Worm (Caenorhabditis elegans): ENCODE data around the gene glt-3.

Gene glt-3

ce11 chrIV:10089777-10090176 lies 40.3 kb upstream of the glt-3 start, which contains the start of gene ttr-39:
Gene ttr-39 (minus strand): TSS chrIV:10089877.
- no peak for TF ChIP-seq sox-4 (tag; optimal IDR thresholded peaks at IDR 0.05)
- no peak for TF ChIP-seq ets-4 (tag; optimal IDR thresholded peaks at IDR 0.05)
- TF ChIP-seq eyg-1 (tag; optimal IDR thresholded peaks at IDR 0.05): no peak
- no peak for TF ChIP-seq zip-5 (tag; optimal IDR thresholded peaks at IDR 0.05)
- no peak for TF ChIP-seq pha-4 (tag; optimal IDR thresholded peaks at IDR 0.05)
- TF ChIP-seq pha-2 (tag; optimal IDR thresholded peaks at IDR 0.05): no peak
- TF ChIP-seq pqm-1 (tag; optimal IDR thresholded peaks at IDR 0.05): no peak
- no peak for TF ChIP-seq unc-86 (tag; optimal IDR thresholded peaks at IDR 0.05)

ce11 chrIV:10090358-10090757 lies 39.7 kb upstream of the glt-3 start, which contains the start of gene ttbk-5:
Gene ttbk-5 (plus strand): TSS chrIV:10090658.
- no peak for TF ChIP-seq npax-4 (tag; optimal IDR thresholded peaks at IDR 0.05)
- TF ChIP-seq pha-2 (tag; optimal IDR thresholded peaks at IDR 0.05): no peak
- no peak for TF ChIP-seq elt-4 (tag; optimal IDR thresholded peaks at IDR 0.05)
- no peak for TF ChIP-seq dmd-4 (tag; optimal IDR thresholded peaks at IDR 0.05; ENCODE audit: borderline replicate concordance)
- no peak for TF ChIP-seq pqm-1 (tag; optimal IDR thresholded peaks at IDR 0.05)
- no peak for TF ChIP-seq K09A11.1 (tag; optimal IDR thresholded peaks at IDR 0.05; ENCODE audit: insufficient read depth)
- TF ChIP-seq syd-9 (tag; optimal IDR thresholded peaks at IDR 0.05): no peak
- no peak for TF ChIP-seq ttx-3 (tag; optimal IDR thresholded peaks at IDR 0.05)
- no peak for TF ChIP-seq unc-42 (tag; optimal IDR thresholded peaks at IDR 0.05)
- no peak for TF ChIP-seq hlh-8 (tag; optimal IDR thresholded peaks at IDR 0.05)
- no peak for TF ChIP-seq unc-86 (tag; optimal IDR thresholded peaks at IDR 0.05)
- no peak for TF ChIP-seq ceh-45 (GFP tag; IDR thresholded peaks at IDR 0.05)
- TF ChIP-seq che-1 (tag; optimal IDR thresholded peaks at IDR 0.05): no peak
- no peak for TF ChIP-seq nhr-232 (tag; optimal IDR thresholded peaks at IDR 0.05)

- no peak for TF ChIP-seq ceh-48 (tag; optimal IDR thresholded peaks at IDR 0.05)
- TF ChIP-seq tbx-7 (tag; optimal IDR thresholded peaks at IDR 0.05): no peak
- TF ChIP-seq ama-1 (optimal IDR thresholded peaks at IDR 0.05): no peak
- TF ChIP-seq ceh-22 (tag; optimal IDR thresholded peaks at IDR 0.05): no peak
- no peak for TF ChIP-seq unc-86 (tag; optimal IDR thresholded peaks at IDR 0.05)
- no peak for TF ChIP-seq nhr-11 (tag; optimal IDR thresholded peaks at IDR 0.05)
- no peak for TF ChIP-seq lim-6 (tag; optimal IDR thresholded peaks at IDR 0.05)
- TF ChIP-seq C08G9.2 (tag; optimal IDR thresholded peaks at IDR 0.05): no peak
- no peak for TF ChIP-seq madf-2 (tag; optimal IDR thresholded peaks at IDR 0.05)
- TF ChIP-seq K09A11.1 (tag; optimal IDR thresholded peaks at IDR 0.05; ENCODE audit: insufficient read depth): no peak
- TF ChIP-seq ceh-14 (tag; optimal IDR thresholded peaks at IDR 0.05): no peak
- TF ChIP-seq K02D7.2 (tag; optimal IDR thresholded peaks at IDR 0.05): no peak
- no peak for TF ChIP-seq ahr-1 (tag; optimal IDR thresholded peaks at IDR 0.05)
- no peak for TF ChIP-seq ceh-31 (tag; optimal IDR thresholded peaks at IDR 0.05)
- no peak for TF ChIP-seq dmd-4 (tag; optimal IDR thresholded peaks at IDR 0.05; ENCODE audit: borderline replicate concordance)
- no peak for TF ChIP-seq pha-4 (tag; optimal IDR thresholded peaks at IDR 0.05)
- TF ChIP-seq mec-3 (tag; optimal IDR thresholded peaks at IDR 0.05; ENCODE audit: borderline replicate concordance): no peak
Measured at ce11 chrIV:10095171-10095570, 34.9 kb upstream of the glt-3 start, which contains the start of the genes C04G2.5 and msp-36. Gene C04G2.5 (minus strand): TSS chrIV:10095271. Gene msp-36 (plus strand): TSS chrIV:10095433.

- no peak for TF ChIP-seq hlh-8 (tag; optimal IDR thresholded peaks at IDR 0.05)
- TF ChIP-seq fax-1 (tag; optimal IDR thresholded peaks at IDR 0.05): no peak
- no peak for TF ChIP-seq dmd-4 (tag; optimal IDR thresholded peaks at IDR 0.05; ENCODE audit: borderline replicate concordance)
- TF ChIP-seq ets-4 (tag; optimal IDR thresholded peaks at IDR 0.05): no peak
- TF ChIP-seq pat-9 (tag; optimal IDR thresholded peaks at IDR 0.05): no peak
- TF ChIP-seq sox-2 (GFP tag; IDR thresholded peaks at IDR 0.05): no peak
- no peak for TF ChIP-seq ceh-19 (GFP tag; optimal IDR thresholded peaks at IDR 0.05)
- no peak for TF ChIP-seq elt-4 (tag; optimal IDR thresholded peaks at IDR 0.05)
- TF ChIP-seq hlh-15 (tag; optimal IDR thresholded peaks at IDR 0.05): no peak
- TF ChIP-seq unc-55 (GFP tag; optimal IDR thresholded peaks at IDR 0.05): no peak
- no peak for TF ChIP-seq pag-3 (tag; optimal IDR thresholded peaks at IDR 0.05; ENCODE audit: borderline replicate concordance)
- TF ChIP-seq ceh-22 (tag; optimal IDR thresholded peaks at IDR 0.05): no peak
- no peak for TF ChIP-seq unc-3 (GFP tag; conservative IDR thresholded peaks at IDR 0.05)
- no peak for TF ChIP-seq unc-3 (tag; optimal IDR thresholded peaks at IDR 0.05)
- no peak for TF ChIP-seq odd-2 (tag; optimal IDR thresholded peaks at IDR 0.05)
- TF ChIP-seq tbx-2 (tag; optimal IDR thresholded peaks at IDR 0.05): no peak
Measured at ce11 chrIV:10096881-10097280, 33.2 kb upstream of the glt-3 start, which contains the start of gene dis-3. Gene dis-3 (plus strand): TSS chrIV:10097202.

All from whole organism, late embryonic.